Fruit fly (Drosophila melanogaster): ENCODE measurements around the gene vkg.

Gene vkg

dm6 chr2L:5006323-5006722 is 21.7 kb downstream of the vkg start:
- TF ChIP-seq CG6163 (GFP tag; IDR thresholded peaks at IDR 0.05) (no peak), Met (GFP tag; optimal IDR thresholded peaks at IDR 0.05) (no peak), vri (GFP tag; optimal IDR thresholded peaks at IDR 0.05) (peak; percentile 10), Eip78C (GFP tag) (peak; percentile 70), svp (GFP tag) (peak; percentile 70)

- no peak for TF ChIP-seq Eip75B (GFP tag; optimal IDR thresholded peaks at IDR 0.05)
- TF ChIP-seq net (GFP tag; optimal IDR thresholded peaks at IDR 0.05): no peak
- no peak for TF ChIP-seq CG6792 (GFP tag; optimal IDR thresholded peaks at IDR 0.05)
- TF ChIP-seq ss (GFP tag; optimal IDR thresholded peaks at IDR 0.05): no peak
- no peak for TF ChIP-seq topi (GFP tag; optimal IDR thresholded peaks at IDR 0.05)
- TF ChIP-seq CG6163 (GFP tag; IDR thresholded peaks at IDR 0.05): no peak
- no peak for TF ChIP-seq CG11294 (GFP tag; IDR thresholded peaks at IDR 0.05)
- no peak for TF ChIP-seq Ets96B (tag; optimal IDR thresholded peaks at IDR 0.05)
- no peak for TF ChIP-seq Hr39 (GFP tag; optimal IDR thresholded peaks at IDR 0.05)
- no peak for TF ChIP-seq CG9139 (GFP tag; optimal IDR thresholded peaks at IDR 0.05)
- no peak for TF ChIP-seq svp (GFP tag)
- TF ChIP-seq CG32006 (GFP tag; optimal IDR thresholded peaks at IDR 0.05): no peak
- no peak for TF ChIP-seq CG10631 (GFP tag; optimal IDR thresholded peaks at IDR 0.05)
- no peak for TF ChIP-seq Eip78C (GFP tag)
- no peak for TF ChIP-seq acj6 (GFP tag; optimal IDR thresholded peaks at IDR 0.05)
- no peak for TF ChIP-seq Sox14 (GFP tag; optimal IDR thresholded peaks at IDR 0.05)
- TF ChIP-seq Sox15 (GFP tag; optimal IDR thresholded peaks at IDR 0.05): no peak
- TF ChIP-seq Hr4 (GFP tag; optimal IDR thresholded peaks at IDR 0.05): no peak
- no peak for TF ChIP-seq achi (GFP tag; optimal IDR thresholded peaks at IDR 0.05)
Observed at dm6 chr2L:5005464-5005764, 22.6 kb downstream of the vkg start.

- TF ChIP-seq CG9139 (GFP tag; optimal IDR thresholded peaks at IDR 0.05): peak; percentile 76
- TF ChIP-seq svp (GFP tag): peak; percentile 94
- TF ChIP-seq Sox15 (GFP tag; optimal IDR thresholded peaks at IDR 0.05): peak; percentile 82
- peak; percentile 72 for TF ChIP-seq Eip93F (GFP tag; optimal IDR thresholded peaks at IDR 0.05)
- TF ChIP-seq CG6276 (GFP tag; optimal IDR thresholded peaks at IDR 0.05): peak; percentile 74
- TF ChIP-seq lz (GFP tag; optimal IDR thresholded peaks at IDR 0.05): peak; percentile 89
- peak; percentile 91 for TF ChIP-seq CG6792 (GFP tag; optimal IDR thresholded peaks at IDR 0.05)
- TF ChIP-seq CG10631 (GFP tag; optimal IDR thresholded peaks at IDR 0.05): peak; percentile 90
- TF ChIP-seq fd59A (GFP tag; optimal IDR thresholded peaks at IDR 0.05): peak; percentile 81
- peak; percentile 87 for TF ChIP-seq CG7368 (GFP tag; optimal IDR thresholded peaks at IDR 0.05)
- TF ChIP-seq CG11902 (GFP tag; optimal IDR thresholded peaks at IDR 0.05): peak; percentile 76
- peak; percentile 88 for TF ChIP-seq CG3032 (tag; optimal IDR thresholded peaks at IDR 0.05)
- peak; percentile 81 for TF ChIP-seq CG8632 (GFP tag; optimal IDR thresholded peaks at IDR 0.05)
- TF ChIP-seq CG16779 (tag; optimal IDR thresholded peaks at IDR 0.05): peak; percentile 80
- peak; percentile 90 for TF ChIP-seq CG31627 (GFP tag; optimal IDR thresholded peaks at IDR 0.05)
- peak; percentile 91 for TF ChIP-seq pdm3 (GFP tag; optimal IDR thresholded peaks at IDR 0.05)
- TF ChIP-seq Lpt (GFP tag; optimal IDR thresholded peaks at IDR 0.05): peak; percentile 69
- no peak for TF ChIP-seq CG4318 (GFP tag; optimal IDR thresholded peaks at IDR 0.05)
- TF ChIP-seq Gug (GFP tag; IDR thresholded peaks at IDR 0.05): peak; percentile 86
- peak; percentile 83 for TF ChIP-seq CG11762 (GFP tag; optimal IDR thresholded peaks at IDR 0.05; ENCODE audit: insufficient read depth)
- TF ChIP-seq CG3919 (GFP tag; optimal IDR thresholded peaks at IDR 0.05): peak; percentile 91
- peak; percentile 90 for TF ChIP-seq OdsH (GFP tag; optimal IDR thresholded peaks at IDR 0.05)
- TF ChIP-seq dac (GFP tag; optimal IDR thresholded peaks at IDR 0.05): peak; percentile 60
- peak; percentile 91 for TF ChIP-seq Sox14 (GFP tag; optimal IDR thresholded peaks at IDR 0.05)
- TF ChIP-seq CG6163 (GFP tag; IDR thresholded peaks at IDR 0.05): peak; percentile 95
- TF ChIP-seq Blimp-1 (GFP tag; optimal IDR thresholded peaks at IDR 0.05): peak; percentile 47
- TF ChIP-seq spab (GFP tag; optimal IDR thresholded peaks at IDR 0.05): peak; percentile 82
- TF ChIP-seq CG8119 (GFP tag; IDR thresholded peaks at IDR 0.05): peak; percentile 88
- peak; percentile 88 for TF ChIP-seq CG32006 (GFP tag; optimal IDR thresholded peaks at IDR 0.05)
- TF ChIP-seq dsx (GFP tag; optimal IDR thresholded peaks at IDR 0.05; ENCODE audit: poor library complexity, severe bottlenecking): peak; percentile 88
- peak; percentile 87 for TF ChIP-seq Met (GFP tag; optimal IDR thresholded peaks at IDR 0.05)
- TF ChIP-seq eg (GFP tag; IDR thresholded peaks at IDR 0.05): peak; percentile 89
- peak; percentile 91 for TF ChIP-seq esn (GFP tag; optimal IDR thresholded peaks at IDR 0.05)
- peak; percentile 85 for TF ChIP-seq CG1621 (tag; optimal IDR thresholded peaks at IDR 0.05)
- peak; percentile 73 for TF ChIP-seq vri (GFP tag; optimal IDR thresholded peaks at IDR 0.05)
Observed at dm6 chr2L:5004677-5005463, 23.1 kb downstream of the vkg start.

Measured in whole organism, prepupa.